Worm (Caenorhabditis elegans) whole organism, L1 larva: ENCODE data around the gene F15E6.4.

Experiments used
- C16A3.4 ChIP-seq: fragments of 150-350 bp; optimal IDR thresholded peaks from 2 replicates; lab custom pipeline; 2014; ENCODE audit warnings: missing biosample characterization, missing genetic modification characterization
- Y116A8C.19 ChIP-seq: sonication (generic microtip); optimal IDR thresholded peaks from 2 replicates; lab custom pipeline; 2016; ENCODE audit warnings: missing compliant biosample characterization, missing genetic modification characterization, borderline replicate concordance
- aha-1 ChIP-seq: fragments of 150-350 bp; optimal IDR thresholded peaks from 2 replicates; lab custom pipeline; 2014; ENCODE audit warnings: missing biosample characterization, missing genetic modification characterization
- blmp-1 ChIP-seq: fragments of 150-350 bp; optimal IDR thresholded peaks from 2 replicates; lab custom pipeline; 2014; ENCODE audit warnings: missing biosample characterization, missing genetic modification characterization
- ceh-63 ChIP-seq: fragments of 200-800 bp; sonication (Bioruptor generic); optimal IDR thresholded peaks from 2 replicates; lab custom pipeline; 2018; ENCODE audit warnings: mild to moderate bottlenecking, missing genetic modification characterization, missing compliant biosample characterization
- ceh-8 ChIP-seq: fragments of 200-800 bp; sonication (Bioruptor generic); optimal IDR thresholded peaks from 2 replicates; lab custom pipeline; 2018; ENCODE audit warnings: mild to moderate bottlenecking, missing genetic modification characterization, moderate library complexity, missing compliant biosample characterization
- ceh-82 ChIP-seq, 3 experiments: fragments of 150-350 bp in 1 of 3; sonication (generic microtip) in 2 of 3; optimal IDR thresholded peaks; 2 replicates each; lab custom pipeline; 2014 to 2017; ENCODE audit warnings: missing biosample characterization in 3 of 3, missing genetic modification characterization in 3 of 3
- ceh-88 ChIP-seq: fragments of 200-800 bp; sonication (Bioruptor generic); IDR thresholded peaks from 2 replicates; pipeline ENCODE4 v1.3.6; 2022; ENCODE audit warnings: missing genetic modification characterization, missing compliant biosample characterization
- dsc-1 ChIP-seq: sonication (generic microtip); optimal IDR thresholded peaks from 2 replicates; lab custom pipeline; 2016; ENCODE audit warnings: mild to moderate bottlenecking, missing genetic modification characterization, missing compliant biosample characterization
- efl-1 ChIP-seq, 4 experiments: fragments of 150-350 bp; optimal IDR thresholded peaks in 3 of 4; peaks in 1 of 4; 1 replicate in 1 of 4; 2 replicates in 3 of 4; lab custom pipeline; 2014; ENCODE audit warnings: missing biosample characterization in 2 of 4, missing genetic modification characterization in 2 of 4, missing genetic modification reagents in 2 of 4
- efl-3 ChIP-seq: fragments of 200-800 bp; sonication (Bioruptor generic); optimal IDR thresholded peaks from 2 replicates; lab custom pipeline; 2018; ENCODE audit warnings: mild to moderate bottlenecking, missing genetic modification characterization, missing compliant biosample characterization
- egl-13 ChIP-seq: sonication (generic microtip); optimal IDR thresholded peaks from 2 replicates; lab custom pipeline; 2016; ENCODE audit warnings: missing genotype, missing genetic modification reagents, missing genetic modification characterization, missing compliant biosample characterization
- elt-2 ChIP-seq: sonication (generic microtip); optimal IDR thresholded peaks from 2 replicates; lab custom pipeline; 2016; ENCODE audit warnings: missing genetic modification characterization, mild to moderate bottlenecking, inconsistent platforms, missing compliant biosample characterization, missing genetic modification reagents
- elt-3 ChIP-seq, 6 experiments: fragments of 150-350 bp in 1 of 6; sonication (generic microtip); optimal IDR thresholded peaks; 2 replicates each; lab custom pipeline; 2017 to 2018; ENCODE audit warnings: missing biosample characterization in 6 of 6, missing genetic modification characterization in 6 of 6, inconsistent platforms in 1 of 6
- ets-5 ChIP-seq: fragments of 200-800 bp; sonication (Bioruptor generic); IDR thresholded peaks from 2 replicates; pipeline ENCODE4 v1.3.6; 2022; ENCODE audit warnings: missing genetic modification characterization, missing compliant biosample characterization
- fkh-10 ChIP-seq: sonication (generic microtip); optimal IDR thresholded peaks from 2 replicates; lab custom pipeline; 2017; ENCODE audit warnings: missing biosample characterization, missing genetic modification reagents, missing genetic modification characterization
- fos-1 ChIP-seq: fragments of 150-350 bp; optimal IDR thresholded peaks from 2 replicates; lab custom pipeline; 2014; ENCODE audit warnings: missing biosample characterization, missing genetic modification characterization
- hlh-17 ChIP-seq: fragments of 200-800 bp; sonication (Bioruptor generic); optimal IDR thresholded peaks from 2 replicates; lab custom pipeline; 2018; ENCODE audit warnings: missing genetic modification characterization, mild to moderate bottlenecking, missing compliant biosample characterization, moderate library complexity, borderline replicate concordance
- hlh-4 ChIP-seq: sonication (generic microtip); optimal IDR thresholded peaks from 2 replicates; lab custom pipeline; 2016; ENCODE audit warnings: mild to moderate bottlenecking, missing genetic modification characterization, missing compliant biosample characterization
- hpl-2 ChIP-seq: fragments of 150-350 bp; optimal IDR thresholded peaks from 2 replicates; lab custom pipeline; 2014; ENCODE audit warnings: missing biosample characterization, missing genetic modification reagents, missing genetic modification characterization
- irx-1 ChIP-seq: sonication (generic microtip); optimal IDR thresholded peaks from 2 replicates; lab custom pipeline; 2016; ENCODE audit warnings: missing genetic modification characterization, missing compliant biosample characterization
- jun-1 ChIP-seq: fragments of 150-350 bp; optimal IDR thresholded peaks from 2 replicates; lab custom pipeline; 2014; ENCODE audit warnings: missing biosample characterization, missing genetic modification reagents, missing genetic modification characterization
- lin-13 ChIP-seq: fragments of 150-350 bp; optimal IDR thresholded peaks from 2 replicates; lab custom pipeline; 2014; ENCODE audit warnings: missing biosample characterization, missing genetic modification reagents, missing genetic modification characterization
- lin-15B ChIP-seq: fragments of 150-350 bp; sonication (generic microtip); optimal IDR thresholded peaks from 3 replicates; lab custom pipeline; 2014; ENCODE audit warnings: missing biosample characterization, missing genetic modification characterization
- mab-9 ChIP-seq: fragments of 200-800 bp; sonication (Bioruptor generic); IDR thresholded peaks from 2 replicates; pipeline ENCODE4 v1.3.6; 2022; ENCODE audit warnings: missing genetic modification reagents, missing genetic modification characterization, missing compliant biosample characterization
- mdl-1 ChIP-seq, 2 experiments: fragments of 150-350 bp; optimal IDR thresholded peaks; 2 replicates each; lab custom pipeline; 2014 to 2017; ENCODE audit warnings: missing biosample characterization in 2 of 2, missing genetic modification characterization in 2 of 2, inconsistent platforms in 1 of 2
- nhr-11 ChIP-seq: fragments of 150-350 bp; optimal IDR thresholded peaks from 2 replicates; lab custom pipeline; 2014; ENCODE audit warnings: missing biosample characterization, missing genetic modification characterization
- nhr-19 ChIP-seq: fragments of 200-800 bp; sonication (Bioruptor generic); conservative IDR thresholded peaks from 2 replicates; pipeline ENCODE4 v1.3.6; 2022; ENCODE audit warnings: missing genetic modification characterization, missing compliant biosample characterization
- nhr-20 ChIP-seq: sonication (generic microtip); optimal IDR thresholded peaks from 2 replicates; lab custom pipeline; 2016; ENCODE audit warnings: mild to moderate bottlenecking, missing genetic modification characterization, missing compliant biosample characterization
- nhr-28 ChIP-seq: fragments of 150-350 bp; optimal IDR thresholded peaks from 2 replicates; lab custom pipeline; 2014; ENCODE audit warnings: missing biosample characterization, missing genetic modification characterization
- nhr-71 ChIP-seq: sonication (generic microtip); optimal IDR thresholded peaks from 2 replicates; lab custom pipeline; 2016; ENCODE audit warnings: mild to moderate bottlenecking, missing genetic modification characterization, moderate library complexity, missing compliant biosample characterization
- nhr-84 ChIP-seq: sonication (generic microtip); optimal IDR thresholded peaks from 2 replicates; lab custom pipeline; 2017; ENCODE audit warnings: missing biosample characterization, missing genetic modification characterization
- nhr-85 ChIP-seq: sonication (generic microtip); peaks from one replicate; lab custom pipeline; 2016; ENCODE audit warnings: missing genetic modification characterization, inconsistent platforms, missing compliant biosample characterization
- snpc-4 ChIP-seq: fragments of 150-350 bp; optimal IDR thresholded peaks from 2 replicates; lab custom pipeline; 2014; ENCODE audit warnings: missing biosample characterization, missing genetic modification characterization
- snu-23 ChIP-seq: sonication (generic microtip); optimal IDR thresholded peaks from 2 replicates; lab custom pipeline; 2016; ENCODE audit warnings: missing genetic modification characterization, missing compliant biosample characterization
- sox-4 ChIP-seq: sonication (generic microtip); optimal IDR thresholded peaks from 2 replicates; lab custom pipeline; 2016; ENCODE audit warnings: missing genetic modification characterization, missing compliant biosample characterization
- sup-37 ChIP-seq: fragments of 200-800 bp; sonication (Bioruptor generic); optimal IDR thresholded peaks from 2 replicates; lab custom pipeline; 2018; ENCODE audit warnings: mild to moderate bottlenecking, missing genetic modification characterization, missing compliant biosample characterization
- tbx-2 ChIP-seq: sonication (generic microtip); optimal IDR thresholded peaks from 2 replicates; lab custom pipeline; 2016; ENCODE audit warnings: missing genetic modification characterization, missing compliant biosample characterization
- unc-30 ChIP-seq: sonication (generic microtip); optimal IDR thresholded peaks from 2 replicates; lab custom pipeline; 2017; ENCODE audit warnings: missing biosample characterization, missing genetic modification characterization
- unc-62 ChIP-seq: fragments of 150-350 bp; optimal IDR thresholded peaks from 2 replicates; lab custom pipeline; 2014; ENCODE audit warnings: missing biosample characterization, missing genetic modification reagents, missing genetic modification characterization
- unc-98 ChIP-seq: fragments of 200-800 bp; sonication (Bioruptor generic); IDR thresholded peaks from 2 replicates; pipeline ENCODE4 v1.3.6; 2022; ENCODE audit warnings: missing genetic modification characterization, missing compliant biosample characterization
- ztf-11 ChIP-seq, 2 experiments: sonication (generic microtip); optimal IDR thresholded peaks; 2 replicates each; lab custom pipeline; 2016 to 2017; ENCODE audit warnings: missing genetic modification characterization in 2 of 2, missing biosample characterization in 1 of 2, missing compliant biosample characterization in 1 of 2
- ztf-4 ChIP-seq: fragments of 150-350 bp; optimal IDR thresholded peaks from 2 replicates; lab custom pipeline; 2014; ENCODE audit warnings: missing biosample characterization, missing genetic modification characterization

The F15E6.4 gene

ce11 chrIV:4291174-4291573, at the start of gene F15E6.4:
Gene F15E6.4, plus strand, starts transcription at chrIV:4291474.
- TF ChIP-seq hlh-17 (GFP tag; lab: Kevin White, UChicago) (no peak), ets-5 (GFP tag; lab: Robert Waterston, UW) (no peak), hpl-2 (GFP tag; lab: Kevin White, UChicago) (no peak), nhr-19 (no peak), lin-13 (GFP tag; lab: Kevin White, UChicago) (no peak), hlh-4 (no peak), ztf-11 (tag; optimal IDR thresholded peaks at IDR 0.05; lab: Kevin White, UChicago) (no peak), ztf-4 (tag; lab: Kevin White, UChicago) (no peak), nhr-71 (tag; lab: Kevin White, UChicago) (no peak), ceh-63 (GFP tag; lab: Kevin White, UChicago) (no peak), C16A3.4 (no peak), unc-98 (GFP tag; lab: Robert Waterston, UW) (no peak)

- TF ChIP-seq ceh-8 (GFP tag; lab: Kevin White, UChicago) (peak; percentile 70), efl-1 (optimal IDR thresholded peaks at IDR 0.05; lab: Kevin White, UChicago) (no peak), efl-1 (GFP tag; optimal IDR thresholded peaks at IDR 0.05 in 1 of 2; lab: Kevin White, UChicago) (peak in 1 of 2 experiments; percentile 78), hlh-4 (no peak)
These were observed 47.4 kb upstream of the F15E6.4 start for ce11 chrIV:4243830-4244406.

- no peak for TF ChIP-seq irx-1 (tag; lab: Kevin White, UChicago)
- no peak for TF ChIP-seq lin-15B
- no peak for TF ChIP-seq ceh-82 (tag; optimal IDR thresholded peaks at IDR 0.05; lab: Kevin White, UChicago)
- no peak for TF ChIP-seq snpc-4
- no peak for TF ChIP-seq nhr-85 (tag; lab: Kevin White, UChicago)
- no peak for TF ChIP-seq tbx-2 (tag; lab: Kevin White, UChicago)
- TF ChIP-seq blmp-1 (tag; lab: Kevin White, UChicago) = peak; percentile 15
These were observed 46.8 kb upstream of the F15E6.4 start, which contains the start of gene col-34 for ce11 chrIV:4244510-4244909. Gene col-34, minus strand, starts transcription at chrIV:4244610.

ce11 chrIV:4246493-4246892, 44.8 kb upstream of the F15E6.4 start, which contains the start of gene ttr-20:
Gene ttr-20, plus strand, starts transcription at chrIV:4246793.
- TF ChIP-seq nhr-85 (tag; lab: Kevin White, UChicago) (peak; percentile 7), nhr-84 (tag; lab: Kevin White, UChicago) (no peak), unc-62 (GFP tag; lab: Kevin White, UChicago) (no peak), fos-1 (tag; lab: Kevin White, UChicago) (no peak), unc-30 (tag; lab: Kevin White, UChicago) (no peak), fkh-10 (no peak), mab-9 (GFP tag; lab: Robert Waterston, UW) (no peak)
- TF ChIP-seq, all 84 proteins: peak for 1

ce11 chrIV:4247334-4247733, 43.9 kb upstream of the F15E6.4 start:
- TF ChIP-seq nhr-85 (tag; lab: Kevin White, UChicago) = no peak
- peak; percentile 64 for TF ChIP-seq nhr-19
- no peak for TF ChIP-seq sup-37 (GFP tag; lab: Kevin White, UChicago)
- TF ChIP-seq sox-4 = no peak
- no peak for TF ChIP-seq fkh-10
- TF ChIP-seq snu-23 (GFP tag; lab: Kevin White, UChicago) = peak; percentile 78
- no peak for TF ChIP-seq elt-2 (tag; lab: Kevin White, UChicago)
- no peak for TF ChIP-seq ets-5 (GFP tag; lab: Robert Waterston, UW)
- peak; percentile 48 for TF ChIP-seq lin-13 (GFP tag; lab: Kevin White, UChicago)
- TF ChIP-seq tbx-2 (tag; lab: Kevin White, UChicago) = peak; percentile 59
- TF ChIP-seq ceh-88 (GFP tag; lab: Robert Waterston, UW) = no peak
- no peak for TF ChIP-seq aha-1 (tag; lab: Kevin White, UChicago)
- TF ChIP-seq lin-15B = no peak
- TF ChIP-seq mdl-1 (tag; optimal IDR thresholded peaks at IDR 0.05; lab: Kevin White, UChicago) = peak in 1 of 2 experiments; percentile 19
- TF ChIP-seq dsc-1 = peak; percentile 66
- no peak for TF ChIP-seq jun-1 (tag; lab: Kevin White, UChicago)
- no peak for TF ChIP-seq ceh-8 (GFP tag; lab: Kevin White, UChicago)
- no peak for TF ChIP-seq hpl-2 (GFP tag; lab: Kevin White, UChicago)
- TF ChIP-seq nhr-11 (tag; lab: Kevin White, UChicago) = no peak
- peak in 2 of 6 experiments; percentile 1 to 39 for TF ChIP-seq elt-3 (tag; optimal IDR thresholded peaks at IDR 0.05; lab: Kevin White, UChicago)
- TF ChIP-seq egl-13 (tag; lab: Kevin White, UChicago) = no peak
- TF ChIP-seq nhr-20 (tag; lab: Kevin White, UChicago) = peak; percentile 59
- no peak for TF ChIP-seq unc-62 (GFP tag; lab: Kevin White, UChicago)
- no peak for TF ChIP-seq efl-3 (GFP tag; lab: Kevin White, UChicago)
- no peak for TF ChIP-seq Y116A8C.19 (tag; lab: Kevin White, UChicago)
- no peak for TF ChIP-seq nhr-28 (tag; lab: Kevin White, UChicago)
